Worm (Caenorhabditis elegans) whole organism, young adult: ENCODE measurements around the gene sco-1.
A peak's percentile ranks its signal among the peaks of the same experiment; 100 is the strongest.

Source experiments
- B0019.2 ChIP-seq: fragments of 200-800 bp; sonication (Bioruptor generic); conservative IDR thresholded peaks from 2 replicates; pipeline ENCODE4 v1.3.6; 2022; ENCODE audit warnings: missing genetic modification reagents, missing genetic modification characterization, missing compliant biosample characterization
- B0261.1 ChIP-seq: sonication (generic microtip); optimal IDR thresholded peaks from 2 replicates; lab custom pipeline; 2016; ENCODE audit warnings: mild to moderate bottlenecking, missing genetic modification characterization, moderate library complexity, missing compliant biosample characterization
- D2030.7 ChIP-seq: fragments of 200-800 bp; sonication (Bioruptor generic); IDR thresholded peaks from 2 replicates; pipeline ENCODE4 v1.3.6; 2022; ENCODE audit warnings: missing genetic modification reagents, missing genetic modification characterization, missing compliant biosample characterization
- F33H1.4 ChIP-seq: fragments of 200-800 bp; sonication (Bioruptor generic); IDR thresholded peaks from 2 replicates; pipeline ENCODE4 v1.3.6; 2022; ENCODE audit warnings: missing genetic modification reagents, missing genetic modification characterization, missing compliant biosample characterization
- F52B5.7 ChIP-seq: sonication (generic microtip); optimal IDR thresholded peaks from 2 replicates; lab custom pipeline; 2016; ENCODE audit warnings: mild to moderate bottlenecking, missing genetic modification characterization, missing compliant biosample characterization
- F57C9.4 ChIP-seq: sonication (generic microtip); optimal IDR thresholded peaks from 2 replicates; lab custom pipeline; 2017; ENCODE audit warnings: mild to moderate bottlenecking, missing genetic modification characterization, missing compliant biosample characterization
- K11D2.4 ChIP-seq: fragments of 200-800 bp; sonication (Bioruptor generic); IDR thresholded peaks from 2 replicates; pipeline ENCODE4 v1.3.6; 2022; ENCODE audit warnings: missing genetic modification reagents, missing genetic modification characterization, missing compliant biosample characterization
- T07F8.4 ChIP-seq: sonication (generic microtip); optimal IDR thresholded peaks from 2 replicates; lab custom pipeline; 2016; ENCODE audit warnings: mild to moderate bottlenecking, missing genetic modification characterization, moderate library complexity, missing compliant biosample characterization
- Y53F4B.3 ChIP-seq: fragments of 200-800 bp; sonication (Bioruptor generic); IDR thresholded peaks from 2 replicates; pipeline ENCODE4 v1.3.6; 2022; ENCODE audit warnings: missing genetic modification reagents, missing genetic modification characterization, missing compliant biosample characterization
- Y53G8AR.9 ChIP-seq: fragments of 200-800 bp; sonication (Bioruptor generic); conservative IDR thresholded peaks from 2 replicates; pipeline ENCODE4 v1.3.6; 2022; ENCODE audit warnings: missing genetic modification reagents, missing genetic modification characterization, missing compliant biosample characterization
- Y56A3A.18 ChIP-seq: fragments of 200-800 bp; sonication (Bioruptor generic); IDR thresholded peaks from 2 replicates; pipeline ENCODE4 v1.3.6; 2022; ENCODE audit warnings: missing genetic modification reagents, missing genetic modification characterization, missing compliant biosample characterization
- akir-1 ChIP-seq: fragments of 200-800 bp; sonication (Bioruptor generic); optimal IDR thresholded peaks from 2 replicates; lab custom pipeline; 2018; ENCODE audit warnings: mild to moderate bottlenecking, missing genetic modification characterization, moderate library complexity, missing compliant biosample characterization
- bed-1 ChIP-seq: fragments of 200-800 bp; sonication (Bioruptor generic); IDR thresholded peaks from 2 replicates; pipeline ENCODE4 v1.3.6; 2022; ENCODE audit warnings: missing genetic modification reagents, missing genetic modification characterization, missing compliant biosample characterization
- cebp-1 ChIP-seq, 2 experiments: fragments of 200-800 bp in 1 of 2; sonication (Bioruptor generic) in 1 of 2; sonication (generic microtip) in 1 of 2; IDR thresholded peaks in 1 of 2; optimal IDR thresholded peaks in 1 of 2; 2 replicates each; pipeline versions ENCODE4 v1.3.6 to Lab custom; 2017 to 2022; ENCODE audit warnings: missing compliant biosample characterization in 2 of 2, missing genetic modification characterization in 2 of 2, mild to moderate bottlenecking in 1 of 2, missing genetic modification reagents in 1 of 2, moderate library complexity in 1 of 2
- ceh-91 ChIP-seq: fragments of 200-800 bp; sonication (Bioruptor generic); IDR thresholded peaks from 2 replicates; pipeline ENCODE4 v1.3.6; 2022; ENCODE audit warnings: missing genetic modification reagents, missing genetic modification characterization, missing compliant biosample characterization
- chd-7 ChIP-seq: sonication (generic microtip); optimal IDR thresholded peaks from 2 replicates; lab custom pipeline; 2016; ENCODE audit warnings: mild to moderate bottlenecking, missing genetic modification characterization, moderate library complexity, missing compliant biosample characterization
- die-1 ChIP-seq: sonication (generic microtip); optimal IDR thresholded peaks from 2 replicates; lab custom pipeline; 2016; ENCODE audit warnings: missing genotype, mild to moderate bottlenecking, missing genetic modification characterization, missing compliant biosample characterization
- dox-1 ChIP-seq: fragments of 200-800 bp; sonication (Bioruptor generic); IDR thresholded peaks from 2 replicates; pipeline ENCODE4 v1.3.6; 2022; ENCODE audit warnings: missing genetic modification reagents, missing genetic modification characterization, missing compliant biosample characterization
- efl-1 ChIP-seq: fragments of 150-350 bp; optimal IDR thresholded peaks from 2 replicates; lab custom pipeline; 2014; ENCODE audit warnings: missing biosample characterization, missing genetic modification reagents, missing genetic modification characterization
- egl-18 ChIP-seq: fragments of 200-800 bp; sonication (Bioruptor generic); IDR thresholded peaks from 2 replicates; pipeline ENCODE4 v1.3.6; 2022; ENCODE audit warnings: missing genetic modification reagents, missing genetic modification characterization, missing compliant biosample characterization
- egrh-3 ChIP-seq: fragments of 200-800 bp; sonication (Bioruptor generic); IDR thresholded peaks from 2 replicates; pipeline ENCODE4 v1.3.6; 2022; ENCODE audit warnings: missing genetic modification reagents, missing genetic modification characterization, missing compliant biosample characterization
- him-1 ChIP-seq: sonication (generic microtip); optimal IDR thresholded peaks from 2 replicates; lab custom pipeline; 2016; ENCODE audit warnings: missing genotype, missing genetic modification reagents, missing genetic modification characterization, missing compliant biosample characterization
- hmg-20 ChIP-seq: fragments of 200-800 bp; sonication (Bioruptor generic); IDR thresholded peaks from 2 replicates; pipeline ENCODE4 v1.3.6; 2022; ENCODE audit warnings: missing genetic modification reagents, missing genetic modification characterization, missing compliant biosample characterization
- hsf-1 ChIP-seq: fragments of 200-800 bp; sonication (Bioruptor generic); IDR thresholded peaks from 2 replicates; pipeline ENCODE4 v1.3.6; 2022; ENCODE audit warnings: missing genetic modification reagents, missing genetic modification characterization, missing compliant biosample characterization
- lin-26 ChIP-seq: fragments of 200-800 bp; sonication (Bioruptor generic); IDR thresholded peaks from 2 replicates; pipeline ENCODE4 v1.3.6; 2022; ENCODE audit warnings: missing genetic modification reagents, missing genetic modification characterization, missing compliant biosample characterization
- lin-54 ChIP-seq: fragments of 200-800 bp; sonication (Bioruptor generic); optimal IDR thresholded peaks from 2 replicates; lab custom pipeline; 2018; ENCODE audit warnings: mild to moderate bottlenecking, missing genetic modification characterization, missing compliant biosample characterization
- lir-1 ChIP-seq: fragments of 200-800 bp; sonication (Bioruptor generic); conservative IDR thresholded peaks from 2 replicates; pipeline ENCODE4 v1.3.6; 2022; ENCODE audit warnings: missing genetic modification reagents, missing genetic modification characterization, missing compliant biosample characterization
- lsl-1 ChIP-seq: fragments of 200-800 bp; sonication (Bioruptor generic); optimal IDR thresholded peaks from 2 replicates; lab custom pipeline; 2018; ENCODE audit warnings: mild to moderate bottlenecking, missing genetic modification characterization, moderate library complexity, missing compliant biosample characterization
- lsy-27 ChIP-seq: sonication (generic microtip); optimal IDR thresholded peaks from 2 replicates; lab custom pipeline; 2017; ENCODE audit warnings: missing genetic modification characterization, mild to moderate bottlenecking, missing compliant biosample characterization, antibody characterized with exemption, missing genotype, borderline replicate concordance; ENCODE audit not compliant: insufficient read depth
- madf-10 ChIP-seq: sonication (generic microtip); optimal IDR thresholded peaks from 2 replicates; lab custom pipeline; 2016; ENCODE audit warnings: mild to moderate bottlenecking, missing genetic modification characterization, missing compliant biosample characterization
- madf-6 ChIP-seq: fragments of 200-800 bp; sonication (Bioruptor generic); IDR thresholded peaks from 2 replicates; pipeline ENCODE4 v1.3.6; 2022; ENCODE audit warnings: missing genetic modification reagents, missing genetic modification characterization, missing compliant biosample characterization
- madf-8 ChIP-seq: fragments of 200-800 bp; sonication (Bioruptor generic); conservative IDR thresholded peaks from 2 replicates; pipeline ENCODE4 v1.3.6; 2022; ENCODE audit warnings: missing genetic modification reagents, missing genetic modification characterization, missing compliant biosample characterization
- nfya-1 ChIP-seq: sonication (generic microtip); optimal IDR thresholded peaks from 2 replicates; lab custom pipeline; 2017; ENCODE audit warnings: antibody characterized with exemption, missing compliant biosample characterization, missing genetic modification characterization, borderline replicate concordance; ENCODE audit not compliant: insufficient read depth
- nfyb-1 ChIP-seq: fragments of 200-800 bp; sonication (Bioruptor generic); IDR thresholded peaks from 2 replicates; pipeline ENCODE4 v1.3.6; 2022; ENCODE audit warnings: missing genetic modification reagents, missing genetic modification characterization, missing compliant biosample characterization
- nhr-120 ChIP-seq: fragments of 200-800 bp; sonication (Bioruptor generic); IDR thresholded peaks from 2 replicates; pipeline ENCODE4 v1.3.6; 2022; ENCODE audit warnings: missing genetic modification characterization, missing compliant biosample characterization
- nhr-27 ChIP-seq: fragments of 200-800 bp; sonication (Bioruptor generic); optimal IDR thresholded peaks from 2 replicates; lab custom pipeline; 2018; ENCODE audit warnings: mild to moderate bottlenecking, missing genetic modification characterization, moderate library complexity, missing compliant biosample characterization
- nhr-80 ChIP-seq: sonication (generic microtip); optimal IDR thresholded peaks from 2 replicates; lab custom pipeline; 2016; ENCODE audit warnings: missing genetic modification characterization, missing compliant biosample characterization
- pbrm-1 ChIP-seq: fragments of 200-800 bp; sonication (Bioruptor generic); IDR thresholded peaks from 2 replicates; pipeline ENCODE4 v1.3.6; 2022; ENCODE audit warnings: missing genetic modification reagents, missing genetic modification characterization, missing compliant biosample characterization
- rpc-1 ChIP-seq, 2 experiments: fragments of 150-350 bp in 1 of 2; sonication (generic microtip) in 1 of 2; optimal IDR thresholded peaks; 2 replicates each; lab custom pipeline; 2014 to 2018; ENCODE audit warnings: missing biosample characterization in 1 of 2, missing genetic modification characterization in 1 of 2, missing genetic modification reagents in 1 of 2, missing genotype in 1 of 2
- snpc-3.4 ChIP-seq: sonication (generic microtip); optimal IDR thresholded peaks from 2 replicates; lab custom pipeline; 2017; ENCODE audit warnings: missing genetic modification characterization, mild to moderate bottlenecking, missing compliant biosample characterization, antibody characterized with exemption, moderate library complexity, missing genotype, missing genetic modification reagents
- somi-1 ChIP-seq: fragments of 200-800 bp; sonication (Bioruptor generic); optimal IDR thresholded peaks from 2 replicates; lab custom pipeline; 2018; ENCODE audit warnings: mild to moderate bottlenecking, missing genetic modification characterization, missing compliant biosample characterization
- tbx-9 ChIP-seq: sonication (generic microtip); optimal IDR thresholded peaks from 2 replicates; lab custom pipeline; 2016; ENCODE audit warnings: borderline replicate concordance, missing genetic modification characterization, inconsistent platforms, missing compliant biosample characterization
- tlf-1 ChIP-seq: fragments of 200-800 bp; sonication (Bioruptor generic); optimal IDR thresholded peaks from 2 replicates; lab custom pipeline; 2018; ENCODE audit warnings: mild to moderate bottlenecking, missing genetic modification characterization, missing compliant biosample characterization
- unc-62 ChIP-seq: fragments of 150-350 bp; optimal IDR thresholded peaks from 2 replicates; lab custom pipeline; 2014; ENCODE audit warnings: missing biosample characterization, missing genetic modification reagents, missing genetic modification characterization
- ztf-25 ChIP-seq: fragments of 200-800 bp; sonication (Bioruptor generic); IDR thresholded peaks from 2 replicates; pipeline ENCODE4 v1.3.6; 2022; ENCODE audit warnings: missing genetic modification reagents, missing genetic modification characterization, missing compliant biosample characterization
- ztf-26 ChIP-seq: sonication (generic microtip); optimal IDR thresholded peaks from 2 replicates; lab custom pipeline; 2017; ENCODE audit warnings: missing genetic modification characterization, missing compliant biosample characterization
- ztf-6 ChIP-seq: fragments of 200-800 bp; sonication (Bioruptor generic); IDR thresholded peaks from 2 replicates; pipeline ENCODE4 v1.3.6; 2022; ENCODE audit warnings: missing genetic modification reagents, missing genetic modification characterization, missing compliant biosample characterization

Gene sco-1

ce11 chrII:4299227-4299703 lies at the start of gene sco-1:
sco-1 (plus strand) TSS chrII:4299653.
- TF ChIP-seq lsl-1, result peak; percentile 79
- peak; percentile 60 for TF ChIP-seq egrh-3
- peak; percentile 61; the same call in 1 of the 2 replicates for TF ChIP-seq hsf-1 (GFP tag; lab: Robert Waterston, UW)
- TF ChIP-seq F33H1.4 (GFP tag; lab: Robert Waterston, UW), result peak; percentile 100
- TF ChIP-seq B0261.1 (tag; lab: Kevin White, UChicago), result peak; percentile 21
- TF ChIP-seq Y56A3A.18 (GFP tag; lab: Robert Waterston, UW), result 0 out of 2 replicates have a peak, but pooled peaks have one; percentile 79
- peak; percentile 70 for TF ChIP-seq cebp-1 (GFP tag; IDR thresholded peaks at IDR 0.05; lab: Robert Waterston, UW)
- peak; percentile 84 for TF ChIP-seq cebp-1 (tag; optimal IDR thresholded peaks at IDR 0.05; lab: Kevin White, UChicago)
- peak; percentile 81 for TF ChIP-seq tlf-1 (GFP tag; lab: Kevin White, UChicago)
- TF ChIP-seq D2030.7 (GFP tag; lab: Robert Waterston, UW), result peak; percentile 87
- TF ChIP-seq K11D2.4 (GFP tag; lab: Robert Waterston, UW), result peak; percentile 96
- peak; percentile 99 for TF ChIP-seq B0019.2 (GFP tag; lab: Robert Waterston, UW)
- TF ChIP-seq die-1, result no peak
- TF ChIP-seq lin-54 (GFP tag; lab: Kevin White, UChicago), result peak; percentile 80
- no peak for TF ChIP-seq bed-1 (GFP tag; lab: Robert Waterston, UW)
- peak; percentile 95 for TF ChIP-seq dox-1
- TF ChIP-seq nhr-27 (tag; lab: Kevin White, UChicago), result no peak
- TF ChIP-seq madf-8 (GFP tag; lab: Robert Waterston, UW), result peak; percentile 81
- peak; percentile 75 for TF ChIP-seq madf-10 (tag; lab: Kevin White, UChicago)
- TF ChIP-seq pbrm-1 (GFP tag; lab: Robert Waterston, UW), result peak; percentile 89
- TF ChIP-seq akir-1 (GFP tag; lab: Kevin White, UChicago), result peak; percentile 53
- TF ChIP-seq lsy-27 (tag; lab: Kevin White, UChicago), result no peak
- peak; percentile 73 for TF ChIP-seq snpc-3.4
- peak; percentile 59 for TF ChIP-seq efl-1 (GFP tag; lab: Kevin White, UChicago)
- peak; percentile 81 for TF ChIP-seq ztf-26 (tag; lab: Kevin White, UChicago)
- peak; percentile 95 for TF ChIP-seq nfyb-1
- no peak for TF ChIP-seq nhr-120 (GFP tag; lab: Robert Waterston, UW)
- TF ChIP-seq tbx-9 (tag; lab: Kevin White, UChicago), result no peak
- TF ChIP-seq him-1 (tag; lab: Kevin White, UChicago), result peak; percentile 13
- no peak for TF ChIP-seq F57C9.4
- peak; percentile 90; the same call in 1 of the 2 replicates for TF ChIP-seq ztf-6 (GFP tag; lab: Robert Waterston, UW)
- TF ChIP-seq nhr-80 (tag; lab: Kevin White, UChicago), result peak; percentile 29
- TF ChIP-seq F52B5.7, result no peak
- TF ChIP-seq lir-1 (GFP tag; lab: Robert Waterston, UW), result peak; percentile 89
- TF ChIP-seq lin-26 (GFP tag; lab: Robert Waterston, UW), result 0 out of 2 replicates have a peak, but pooled peaks have one; percentile 30
- peak; percentile 84 for TF ChIP-seq ztf-25 (GFP tag; lab: Robert Waterston, UW)
- 0 out of 2 replicates have a peak, but pooled peaks have one; percentile 29 for TF ChIP-seq egl-18
- peak; percentile 94 for TF ChIP-seq Y53G8AR.9 (GFP tag; lab: Robert Waterston, UW)
- TF ChIP-seq chd-7 (tag; lab: Kevin White, UChicago), result peak; percentile 56
- no peak for TF ChIP-seq nfya-1
- peak; percentile 91 for TF ChIP-seq ceh-91
- peak; percentile 92 for TF ChIP-seq madf-6 (GFP tag; lab: Robert Waterston, UW)
- TF ChIP-seq somi-1, result peak; percentile 78
- TF ChIP-seq unc-62 (GFP tag; lab: Kevin White, UChicago), result no peak
- peak; percentile 58; the same call in 1 of the 2 replicates for TF ChIP-seq Y53F4B.3
- TF ChIP-seq hmg-20 (GFP tag; lab: Robert Waterston, UW), result peak; percentile 87
- no peak for TF ChIP-seq rpc-1 (optimal IDR thresholded peaks at IDR 0.05; lab: Kevin White, UChicago)
- no peak for TF ChIP-seq rpc-1 (tag; optimal IDR thresholded peaks at IDR 0.05; lab: Kevin White, UChicago)
- TF ChIP-seq T07F8.4 (tag; lab: Kevin White, UChicago), result peak; percentile 5
